Fruit fly (Drosophila melanogaster) whole organism, prepupa: Measurements from ENCODE around the gene CG12035.

Source experiments
- CG11902 ChIP-seq: fragments of 200-800 bp; sonication (Bioruptor generic); optimal IDR thresholded peaks from 3 replicates; lab custom pipeline; 2016; ENCODE audit warnings: missing biosample characterization, missing genetic modification characterization
- CG1621 ChIP-seq: fragments of 200-800 bp; sonication (Bioruptor generic); optimal IDR thresholded peaks from 3 replicates; lab custom pipeline; 2018; ENCODE audit warnings: missing biosample characterization, mild to moderate bottlenecking, missing genetic modification characterization
- CG31627 ChIP-seq: fragments of 200-800 bp; sonication (Bioruptor generic); optimal IDR thresholded peaks from 3 replicates; lab custom pipeline; 2016; ENCODE audit warnings: missing biosample characterization, missing genetic modification characterization
- CG32006 ChIP-seq: fragments of 200-800 bp; sonication (Bioruptor generic); optimal IDR thresholded peaks from 3 replicates; lab custom pipeline; 2017; ENCODE audit warnings: missing biosample characterization, mild to moderate bottlenecking, missing genetic modification characterization
- CG34406 ChIP-seq: fragments of 200-800 bp; sonication (Bioruptor generic); optimal IDR thresholded peaks from 3 replicates; lab custom pipeline; 2016; ENCODE audit warnings: missing biosample characterization, missing genetic modification characterization
- CG4318 ChIP-seq: fragments of 200-800 bp; sonication (Bioruptor generic); optimal IDR thresholded peaks from 3 replicates; lab custom pipeline; 2017; ENCODE audit warnings: missing biosample characterization, mild to moderate bottlenecking, missing genetic modification characterization
- CG6163 ChIP-seq: fragments of 200-800 bp; sonication (Bioruptor generic); IDR thresholded peaks from 3 replicates; pipeline ENCODE4 v1.3.6; 2022; ENCODE audit warnings: missing biosample characterization, missing genetic modification characterization
- CG6808 ChIP-seq: fragments of 200-800 bp; sonication (Bioruptor generic); optimal IDR thresholded peaks from 3 replicates; lab custom pipeline; 2017; ENCODE audit warnings: missing biosample characterization, missing genetic modification characterization, mild to moderate bottlenecking, moderate library complexity, missing genetic modification reagents
- CG6854 ChIP-seq: fragments of 200-800 bp; sonication (Bioruptor generic); optimal IDR thresholded peaks from 2 replicates; lab custom pipeline; 2017; ENCODE audit warnings: missing biosample characterization, mild to moderate bottlenecking, missing genetic modification characterization
- CG7368 ChIP-seq: fragments of 200-800 bp; sonication (Bioruptor generic); optimal IDR thresholded peaks from 3 replicates; lab custom pipeline; 2016; ENCODE audit warnings: missing biosample characterization, missing genetic modification characterization
- CG8119 ChIP-seq: fragments of 200-800 bp; sonication (Bioruptor generic); IDR thresholded peaks from 3 replicates; pipeline ENCODE4 v1.3.6; 2022; ENCODE audit warnings: missing biosample characterization, missing genetic modification characterization
- CG8319 ChIP-seq: fragments of 200-800 bp; sonication (Bioruptor generic); optimal IDR thresholded peaks from 3 replicates; lab custom pipeline; 2016; ENCODE audit warnings: missing biosample characterization, missing genetic modification characterization
- CG9139 ChIP-seq: fragments of 200-800 bp; sonication (Bioruptor generic); optimal IDR thresholded peaks from 3 replicates; lab custom pipeline; 2017; ENCODE audit warnings: missing biosample characterization, mild to moderate bottlenecking, missing genetic modification characterization
- Eip93F ChIP-seq: fragments of 200-800 bp; sonication (Bioruptor generic); optimal IDR thresholded peaks from 2 replicates; lab custom pipeline; 2016; ENCODE audit warnings: missing biosample characterization, mild to moderate bottlenecking, missing genetic modification characterization
- Ets21C ChIP-seq: fragments of 200-800 bp; sonication (Bioruptor generic); optimal IDR thresholded peaks from 3 replicates; lab custom pipeline; 2016; ENCODE audit warnings: missing biosample characterization, missing genetic modification characterization
- Ets96B ChIP-seq: fragments of 200-800 bp; optimal IDR thresholded peaks from 2 replicates; lab custom pipeline; 2019; ENCODE audit warnings: missing biosample characterization, mild to moderate bottlenecking, missing genetic modification characterization, moderate library complexity
- Gug ChIP-seq: fragments of 200-800 bp; sonication (Bioruptor generic); IDR thresholded peaks from 2 replicates; pipeline ENCODE4 v1.3.6; 2022; ENCODE audit warnings: missing biosample characterization, missing genetic modification characterization
- Hr38 ChIP-seq: sonication (Bioruptor generic); optimal IDR thresholded peaks from 2 replicates; lab custom pipeline; 2016; ENCODE audit warnings: missing biosample characterization, missing genetic modification characterization
- Hr4 ChIP-seq: fragments of 200-800 bp; sonication (Bioruptor generic); optimal IDR thresholded peaks from 3 replicates; lab custom pipeline; 2016; ENCODE audit warnings: missing biosample characterization, missing genetic modification characterization
- Lpt ChIP-seq: fragments of 200-800 bp; sonication (Bioruptor generic); optimal IDR thresholded peaks from 3 replicates; lab custom pipeline; 2016; ENCODE audit warnings: missing biosample characterization, missing genetic modification characterization
- Met ChIP-seq: fragments of 200-800 bp; sonication (Bioruptor generic); optimal IDR thresholded peaks from 3 replicates; lab custom pipeline; 2016; ENCODE audit warnings: missing biosample characterization, missing genetic modification characterization
- Smox ChIP-seq: fragments of 200-800 bp; sonication (Bioruptor generic); optimal IDR thresholded peaks from 3 replicates; lab custom pipeline; 2016; ENCODE audit warnings: missing biosample characterization, missing genetic modification characterization
- Sox102F ChIP-seq: fragments of 200-800 bp; sonication (Bioruptor generic); optimal IDR thresholded peaks from 2 replicates; lab custom pipeline; 2016; ENCODE audit warnings: missing biosample characterization, mild to moderate bottlenecking, missing genetic modification characterization
- Sox14 ChIP-seq: fragments of 200-800 bp; sonication (Bioruptor generic); optimal IDR thresholded peaks from 3 replicates; lab custom pipeline; 2016; ENCODE audit warnings: missing biosample characterization, missing genetic modification characterization
- achi ChIP-seq: fragments of 200-800 bp; sonication (Bioruptor generic); optimal IDR thresholded peaks from 3 replicates; lab custom pipeline; 2016; ENCODE audit warnings: missing biosample characterization, missing genetic modification characterization
- acj6 ChIP-seq: fragments of 200-800 bp; sonication (Bioruptor generic); optimal IDR thresholded peaks from 3 replicates; lab custom pipeline; 2016; ENCODE audit warnings: missing biosample characterization, missing genetic modification characterization
- esn ChIP-seq: fragments of 200-800 bp; sonication (Bioruptor generic); optimal IDR thresholded peaks from 2 replicates; lab custom pipeline; 2016; ENCODE audit warnings: missing biosample characterization, mild to moderate bottlenecking, missing genetic modification characterization, moderate library complexity
- fd59A ChIP-seq: fragments of 200-800 bp; sonication (Bioruptor generic); optimal IDR thresholded peaks from 2 replicates; lab custom pipeline; 2017; ENCODE audit warnings: missing biosample characterization, mild to moderate bottlenecking, missing genetic modification characterization, missing genetic modification reagents
- fkh ChIP-seq: fragments of 200-800 bp; sonication (Bioruptor generic); optimal IDR thresholded peaks from 3 replicates; lab custom pipeline; 2017; ENCODE audit warnings: missing biosample characterization, mild to moderate bottlenecking, missing genetic modification characterization, moderate library complexity
- lz ChIP-seq: fragments of 200-800 bp; sonication (Bioruptor generic); optimal IDR thresholded peaks from 3 replicates; lab custom pipeline; 2016; ENCODE audit warnings: missing biosample characterization, missing genetic modification characterization
- pdm3 ChIP-seq: fragments of 200-800 bp; sonication (Bioruptor generic); optimal IDR thresholded peaks from 3 replicates; lab custom pipeline; 2016; ENCODE audit warnings: missing biosample characterization, missing genetic modification characterization
- spab ChIP-seq: fragments of 200-800 bp; sonication (Bioruptor generic); optimal IDR thresholded peaks from 2 replicates; lab custom pipeline; 2017; ENCODE audit warnings: missing biosample characterization, mild to moderate bottlenecking, missing genetic modification characterization, missing genetic modification reagents
- svp ChIP-seq: fragments of 200-800 bp; sonication (Bioruptor generic); peaks from one replicate; lab custom pipeline; 2016; ENCODE audit warnings: missing biosample characterization, missing genetic modification characterization
- topi ChIP-seq: fragments of 200-800 bp; sonication (Bioruptor generic); optimal IDR thresholded peaks from 3 replicates; lab custom pipeline; 2016; ENCODE audit warnings: missing biosample characterization, missing genetic modification characterization

CG12035 gene

DNA sequence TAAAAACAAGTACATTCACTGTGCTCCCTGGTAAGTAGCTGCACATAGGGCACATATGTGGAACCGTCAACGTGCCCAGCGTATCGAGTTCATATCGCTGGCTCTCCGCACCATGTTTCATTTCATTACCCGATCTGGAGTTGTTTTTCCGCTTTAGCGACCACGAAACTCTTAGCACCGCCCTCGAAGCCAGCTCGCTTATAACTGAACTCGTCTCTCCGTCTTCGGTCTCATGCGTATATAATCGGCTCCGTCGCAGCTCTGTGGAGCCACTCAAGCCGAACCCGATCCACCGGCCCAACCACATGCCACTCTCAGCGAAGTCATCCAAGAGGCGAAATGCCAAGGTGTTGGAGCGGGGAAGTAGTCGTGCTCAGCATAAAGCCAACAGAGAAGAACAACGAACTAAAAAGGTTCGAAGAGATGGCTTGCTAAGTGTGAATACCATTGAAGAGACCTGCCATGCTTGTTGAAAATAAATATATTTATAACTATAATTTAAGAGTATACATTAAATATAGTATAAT, 31.3 kb downstream of the CG12035 start, which contains the start of gene Cht2 (continued):
- TF ChIP-seq fkh (GFP tag; lab: Kevin White, UChicago) (no peak), Hr4 (no peak), CG6808 (GFP tag; lab: Kevin White, UChicago) (peak; percentile 25), CG8119 (GFP tag; lab: Robert Waterston, UW) (peak; percentile 53; the same call in 2 of the 3 replicates), CG32006 (GFP tag; lab: Kevin White, UChicago) (no peak), CG31627 (GFP tag; lab: Kevin White, UChicago) (no peak), Ets21C (no peak), Met (GFP tag; lab: Kevin White, UChicago) (no peak), esn (no peak), spab (GFP tag; lab: Kevin White, UChicago) (no peak), CG9139 (peak; percentile 49), Sox14 (GFP tag; lab: Kevin White, UChicago) (no peak), topi (GFP tag; lab: Kevin White, UChicago) (no peak), CG6854 (GFP tag; lab: Kevin White, UChicago) (peak; percentile 50), CG11902 (GFP tag; lab: Kevin White, UChicago) (no peak), CG34406 (GFP tag; lab: Kevin White, UChicago) (no peak), CG4318 (GFP tag; lab: Kevin White, UChicago) (no peak), acj6 (GFP tag; lab: Kevin White, UChicago) (no peak), pdm3 (GFP tag; lab: Kevin White, UChicago) (no peak), achi (no peak), CG8319 (GFP tag; lab: Kevin White, UChicago) (no peak)
- TF ChIP-seq, all 60 proteins: peak for 14

DNA sequence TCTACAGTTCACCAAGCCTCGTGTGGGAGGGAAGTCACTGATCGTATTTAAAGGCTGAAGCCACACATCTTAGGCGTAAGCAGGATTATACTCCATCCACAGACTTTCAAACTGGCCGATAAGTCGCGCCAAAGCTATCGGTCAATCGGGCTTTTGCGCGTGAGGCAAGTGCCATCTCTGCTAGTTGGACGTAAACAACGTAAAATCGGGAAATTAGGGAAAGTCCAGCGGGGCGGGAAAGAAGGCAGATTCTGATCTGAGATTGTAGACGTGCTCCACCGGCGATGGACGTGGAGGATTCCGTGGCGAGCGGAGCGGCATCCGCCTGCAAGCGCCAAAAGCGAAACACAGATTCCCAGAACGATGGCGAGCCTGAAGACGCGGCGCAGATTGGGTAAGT, 32.0 kb downstream of the CG12035 start, which contains the start of gene CG8001:
CG8001 (plus strand) TSS at position 17 of the 400 bp plus-strand sequence.
- TF ChIP-seq Hr38 (GFP tag; lab: Kevin White, UChicago) (no peak), CG32006 (GFP tag; lab: Kevin White, UChicago) (no peak), Sox102F (GFP tag; lab: Kevin White, UChicago) (no peak), CG1621 (tag; lab: Kevin White, UChicago) (peak; percentile 68), topi (GFP tag; lab: Kevin White, UChicago) (no peak), CG11902 (GFP tag; lab: Kevin White, UChicago) (no peak), Smox (no peak)

DNA sequence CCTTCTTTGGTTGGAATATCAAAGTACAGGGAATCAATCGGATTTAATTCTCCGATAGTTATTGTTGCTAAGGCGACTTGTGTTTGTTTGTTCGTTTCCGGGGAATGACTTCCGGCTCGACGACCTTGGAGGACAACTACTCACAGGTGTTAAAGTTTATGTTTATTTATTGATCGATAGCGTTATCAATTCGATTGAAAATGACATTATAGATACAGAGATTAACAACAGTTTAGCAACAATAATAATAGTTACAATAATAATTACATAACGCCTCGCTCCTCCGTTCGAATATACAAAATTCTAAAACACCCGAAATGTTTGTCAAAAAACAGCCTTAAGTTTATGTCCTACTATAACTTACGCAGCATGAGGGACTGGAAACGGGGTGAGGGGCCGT, 47.5 kb downstream of the CG12035 start, which contains the start of gene Dhc62B:
Dhc62B (minus strand) TSS at position 101 of the 400 bp plus-strand sequence.
- TF ChIP-seq svp (GFP tag; lab: Kevin White, UChicago) (peak; percentile 9), Ets96B (no peak), lz (GFP tag; lab: Kevin White, UChicago) (no peak)

DNA sequence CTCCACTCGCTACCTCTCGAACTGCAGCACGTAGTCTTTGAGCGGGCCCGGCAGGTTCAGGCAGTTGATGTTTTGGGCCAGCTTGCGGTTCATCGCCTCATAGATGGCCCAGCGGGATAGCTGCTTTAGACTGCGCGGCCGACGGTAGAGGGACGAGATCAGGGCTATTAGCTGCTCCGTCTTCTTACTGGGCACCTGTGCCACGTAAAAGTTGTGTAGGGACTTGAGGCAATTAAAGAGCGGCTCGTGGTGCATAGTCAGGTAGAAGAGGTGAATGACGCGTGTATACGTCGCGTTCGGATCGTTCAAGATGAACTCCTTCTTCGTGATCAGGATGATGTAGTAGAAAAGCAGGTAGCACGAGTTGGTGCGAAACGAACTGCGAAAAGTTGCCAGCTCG, 48.4 kb downstream of the CG12035 start:
- TF ChIP-seq CG11902 (GFP tag; lab: Kevin White, UChicago): no peak
- TF ChIP-seq Lpt (GFP tag; lab: Kevin White, UChicago): no peak
- no peak for TF ChIP-seq Eip93F (GFP tag; lab: Kevin White, UChicago)
- no peak for TF ChIP-seq fd59A
- no peak for TF ChIP-seq CG6808 (GFP tag; lab: Kevin White, UChicago)
- no peak for TF ChIP-seq CG7368
- no peak for TF ChIP-seq CG1621 (tag; lab: Kevin White, UChicago)
- TF ChIP-seq Ets21C: no peak
- TF ChIP-seq Gug (GFP tag; lab: Robert Waterston, UW): no peak
- TF ChIP-seq CG6163 (GFP tag; lab: Robert Waterston, UW): no peak
- TF ChIP-seq Hr4: no peak
- no peak for TF ChIP-seq svp (GFP tag; lab: Kevin White, UChicago)
- TF ChIP-seq esn: no peak
- TF ChIP-seq CG4318 (GFP tag; lab: Kevin White, UChicago): no peak
- TF ChIP-seq CG8119 (GFP tag; lab: Robert Waterston, UW): no peak
- TF ChIP-seq spab (GFP tag; lab: Kevin White, UChicago): no peak
- no peak for TF ChIP-seq Met (GFP tag; lab: Kevin White, UChicago)
